Fruit fly (Drosophila melanogaster) whole organism, embryonic: Measurements from ENCODE around the gene CG31191.

ENCODE experiments used
- B-H2 ChIP-seq: fragments of 200-800 bp; sonication (Bioruptor generic); optimal IDR thresholded peaks from 2 replicates; lab custom pipeline; 2018; ENCODE audit warnings: missing biosample characterization, mild to moderate bottlenecking, missing genetic modification characterization
- Bgb ChIP-seq: fragments of 200-800 bp; sonication (Bioruptor generic); IDR thresholded peaks from 2 replicates; pipeline ENCODE4 v1.3.6; 2022; ENCODE audit warnings: missing biosample characterization, missing genetic modification characterization; ENCODE audit not compliant: partially characterized antibody
- CG10366 ChIP-seq: fragments of 200-800 bp; sonication (Bioruptor generic); IDR thresholded peaks from 2 replicates; pipeline ENCODE4 v1.3.6; 2022; ENCODE audit warnings: missing biosample characterization, missing genetic modification characterization
- CG11504 ChIP-seq: fragments of 200-800 bp; sonication (Bioruptor generic); optimal IDR thresholded peaks from 3 replicates; lab custom pipeline; 2019; ENCODE audit warnings: missing biosample characterization, mild to moderate bottlenecking, missing genetic modification characterization, moderate library complexity
- CG12219 ChIP-seq: fragments of 200-800 bp; sonication (Bioruptor generic); optimal IDR thresholded peaks from 3 replicates; lab custom pipeline; 2018; ENCODE audit warnings: missing biosample characterization, mild to moderate bottlenecking, missing genetic modification characterization
- CG12236 ChIP-seq: fragments of 200-800 bp; sonication (Bioruptor generic); optimal IDR thresholded peaks from 2 replicates; lab custom pipeline; 2016; ENCODE audit warnings: missing biosample characterization, missing genetic modification characterization
- CG13287 ChIP-seq: fragments of 200-800 bp; sonication (Bioruptor generic); IDR thresholded peaks from 2 replicates; pipeline ENCODE4 v1.3.6; 2022; ENCODE audit warnings: missing biosample characterization, missing genetic modification characterization; ENCODE audit not compliant: partially characterized antibody
- CG13296 ChIP-seq: fragments of 200-800 bp; sonication (Bioruptor generic); optimal IDR thresholded peaks from 3 replicates; lab custom pipeline; 2018; ENCODE audit warnings: missing biosample characterization, mild to moderate bottlenecking, missing genetic modification characterization
- CG13424 ChIP-seq: fragments of 200-800 bp; sonication (Bioruptor generic); optimal IDR thresholded peaks from 2 replicates; lab custom pipeline; 2019; ENCODE audit warnings: missing biosample characterization, mild to moderate bottlenecking, missing genetic modification characterization, moderate library complexity
- CG1602 ChIP-seq: fragments of 200-800 bp; sonication (Bioruptor generic); optimal IDR thresholded peaks from 3 replicates; lab custom pipeline; 2016; ENCODE audit warnings: missing biosample characterization, missing genetic modification characterization
- CG1832 ChIP-seq: fragments of 200-800 bp; sonication (Bioruptor generic); optimal IDR thresholded peaks from 2 replicates; lab custom pipeline; 2017; ENCODE audit warnings: missing biosample characterization, mild to moderate bottlenecking, missing genetic modification characterization, inconsistent platforms
- CG18599 ChIP-seq: fragments of 200-800 bp; sonication (Bioruptor generic); optimal IDR thresholded peaks from 3 replicates; lab custom pipeline; 2017; ENCODE audit warnings: missing biosample characterization, missing genetic modification characterization, mild to moderate bottlenecking, moderate library complexity, missing genetic modification reagents
- CG2202 ChIP-seq: fragments of 200-800 bp; sonication (Bioruptor generic); optimal IDR thresholded peaks from 2 replicates; lab custom pipeline; 2018; ENCODE audit warnings: missing biosample characterization, mild to moderate bottlenecking, missing genetic modification characterization
- CG31388 ChIP-seq: fragments of 200-800 bp; sonication (Bioruptor generic); optimal IDR thresholded peaks from 2 replicates; lab custom pipeline; 2016; ENCODE audit warnings: missing biosample characterization, missing genetic modification characterization
- CG4730 ChIP-seq: fragments of 200-800 bp; sonication (Bioruptor generic); IDR thresholded peaks from 2 replicates; pipeline ENCODE4 v1.3.6; 2022; ENCODE audit warnings: missing biosample characterization, missing genetic modification characterization
- CG5180 ChIP-seq: fragments of 200-800 bp; sonication (Bioruptor generic); optimal IDR thresholded peaks from 3 replicates; lab custom pipeline; 2017; ENCODE audit warnings: missing biosample characterization, missing genetic modification characterization, mild to moderate bottlenecking, moderate library complexity, missing genetic modification reagents
- CG7745 ChIP-seq: fragments of 200-800 bp; sonication (Bioruptor generic); optimal IDR thresholded peaks from 2 replicates; lab custom pipeline; 2018; ENCODE audit warnings: missing biosample characterization, mild to moderate bottlenecking, missing genetic modification characterization, moderate library complexity
- CG9797 ChIP-seq: fragments of 200-800 bp; sonication (Bioruptor generic); optimal IDR thresholded peaks from 3 replicates; lab custom pipeline; 2018; ENCODE audit warnings: missing biosample characterization, mild to moderate bottlenecking, missing genetic modification characterization
- CG9932 ChIP-seq: fragments of 200-800 bp; sonication (Bioruptor generic); IDR thresholded peaks from 2 replicates; pipeline ENCODE4 v1.3.6; 2022; ENCODE audit warnings: missing biosample characterization, missing genetic modification characterization
- D ChIP-seq, 2 experiments: fragments of 200-800 bp in 1 of 2; fragments of >200 bp in 1 of 2; sonication (Bioruptor generic) in 1 of 2; optimal IDR thresholded peaks; 2 replicates in 1 of 2; 3 replicates in 1 of 2; lab custom pipeline; 2017; ENCODE audit warnings: mild to moderate bottlenecking in 1 of 2, missing biosample characterization in 1 of 2, missing genetic modification characterization in 1 of 2, missing genetic modification reagents in 1 of 2
- Fer3 ChIP-seq: fragments of 200-800 bp; sonication (Bioruptor generic); optimal IDR thresholded peaks from 2 replicates; lab custom pipeline; 2018; ENCODE audit warnings: missing biosample characterization, mild to moderate bottlenecking, missing genetic modification characterization, moderate library complexity
- HLH4C ChIP-seq: fragments of 200-800 bp; sonication (Bioruptor generic); IDR thresholded peaks from 3 replicates; pipeline ENCODE4 v1.3.6; 2022; ENCODE audit warnings: missing biosample characterization, missing genetic modification characterization; ENCODE audit not compliant: partially characterized antibody
- Hand ChIP-seq: fragments of 200-800 bp; sonication (Bioruptor generic); optimal IDR thresholded peaks from 2 replicates; lab custom pipeline; 2017; ENCODE audit warnings: mild to moderate bottlenecking, missing biosample characterization, missing genetic modification reagents, missing genetic modification characterization
- HmgZ ChIP-seq: fragments of 200-800 bp; sonication (Bioruptor generic); optimal IDR thresholded peaks from 2 replicates; lab custom pipeline; 2018; ENCODE audit warnings: missing biosample characterization, mild to moderate bottlenecking, missing genetic modification characterization
- Max ChIP-seq: fragments of 200-800 bp; sonication (Bioruptor generic); optimal IDR thresholded peaks from 2 replicates; lab custom pipeline; 2016; ENCODE audit warnings: missing biosample characterization, mild to moderate bottlenecking, missing genetic modification characterization
- Mrtf ChIP-seq: fragments of 200-800 bp; sonication (Bioruptor generic); IDR thresholded peaks from 3 replicates; pipeline ENCODE4 v1.3.6; 2022; ENCODE audit warnings: missing biosample characterization, missing genetic modification characterization
- NFAT ChIP-seq: fragments of 200-800 bp; sonication (Bioruptor generic); IDR thresholded peaks from 2 replicates; pipeline ENCODE4 v1.3.6; 2022; ENCODE audit warnings: missing biosample characterization, missing genetic modification characterization
- Oli ChIP-seq: fragments of 200-800 bp; sonication (Bioruptor generic); optimal IDR thresholded peaks from 2 replicates; lab custom pipeline; 2018; ENCODE audit warnings: missing biosample characterization, mild to moderate bottlenecking, missing genetic modification characterization, moderate library complexity
- Six4 ChIP-seq: fragments of 200-800 bp; sonication (Bioruptor generic); optimal IDR thresholded peaks from 2 replicates; lab custom pipeline; 2016; ENCODE audit warnings: missing biosample characterization, missing genetic modification characterization
- Tbp ChIP-seq: fragments of >200 bp; optimal IDR thresholded peaks from 2 replicates; lab custom pipeline; 2018; ENCODE audit warnings: missing biosample characterization, missing genetic modification characterization
- ash1 ChIP-seq: fragments of 200-800 bp; sonication (Bioruptor generic); optimal IDR thresholded peaks from 2 replicates; lab custom pipeline; 2018; ENCODE audit warnings: missing biosample characterization, mild to moderate bottlenecking, missing genetic modification characterization
- caup ChIP-seq: fragments of 200-800 bp; sonication (Bioruptor generic); optimal IDR thresholded peaks from 3 replicates; lab custom pipeline; 2017; ENCODE audit warnings: missing biosample characterization, mild to moderate bottlenecking, missing genetic modification characterization, moderate library complexity; ENCODE audit not compliant: severe bottlenecking
- dm ChIP-seq: fragments of 200-800 bp; sonication (Bioruptor generic); optimal IDR thresholded peaks from 3 replicates; lab custom pipeline; 2016; ENCODE audit warnings: missing biosample characterization, missing genetic modification characterization
- dpn ChIP-seq, 2 experiments: fragments of 200-800 bp; sonication (Bioruptor generic); optimal IDR thresholded peaks; 3 replicates each; lab custom pipeline; 2016; ENCODE audit warnings: missing biosample characterization in 2 of 2, missing genetic modification characterization in 2 of 2
- ems ChIP-seq: fragments of 200-800 bp; sonication (Bioruptor generic); optimal IDR thresholded peaks from 3 replicates; lab custom pipeline; 2016; ENCODE audit warnings: missing biosample characterization, missing genetic modification characterization
- ftz-f1 ChIP-seq: fragments of 200-800 bp; sonication (Bioruptor generic); optimal IDR thresholded peaks from 2 replicates; lab custom pipeline; 2016; ENCODE audit warnings: missing biosample characterization, missing genetic modification characterization
- fu2 ChIP-seq: fragments of 200-800 bp; sonication (Bioruptor generic); optimal IDR thresholded peaks from 2 replicates; lab custom pipeline; 2016; ENCODE audit warnings: missing biosample characterization, missing genetic modification characterization
- grn ChIP-seq: fragments of 200-800 bp; sonication (Bioruptor generic); optimal IDR thresholded peaks from 3 replicates; lab custom pipeline; 2017; ENCODE audit warnings: missing biosample characterization, missing genetic modification characterization
- jigr1 ChIP-seq: fragments of 200-800 bp; sonication (Bioruptor generic); IDR thresholded peaks from 3 replicates; pipeline ENCODE4 v1.3.6; 2022; ENCODE audit warnings: missing biosample characterization, missing genetic modification characterization
- jing ChIP-seq: fragments of 200-800 bp; sonication (Bioruptor generic); optimal IDR thresholded peaks from 2 replicates; lab custom pipeline; 2018; ENCODE audit warnings: missing biosample characterization, mild to moderate bottlenecking, missing genetic modification characterization
- odd ChIP-seq: fragments of 200-800 bp; sonication (Bioruptor generic); optimal IDR thresholded peaks from 2 replicates; lab custom pipeline; 2017; ENCODE audit warnings: missing biosample characterization, mild to moderate bottlenecking, missing genetic modification characterization
- org-1 ChIP-seq: fragments of 200-800 bp; sonication (Bioruptor generic); optimal IDR thresholded peaks from 2 replicates; lab custom pipeline; 2017; ENCODE audit warnings: missing biosample characterization, missing genetic modification characterization
- otp ChIP-seq: fragments of 200-800 bp; sonication (Bioruptor generic); IDR thresholded peaks from 3 replicates; pipeline ENCODE4, ENCODE4 v1.3.6; 2022; ENCODE audit warnings: missing biosample characterization, missing genetic modification characterization
- p53 ChIP-seq: fragments of 200-800 bp; sonication (Bioruptor generic); optimal IDR thresholded peaks from 2 replicates; lab custom pipeline; 2016; ENCODE audit warnings: missing biosample characterization, missing genetic modification characterization
- prd ChIP-seq, 3 experiments: fragments of >200 bp in 2 of 3; fragments of 200-800 bp in 1 of 3; sonication (Bioruptor generic) in 1 of 3; optimal IDR thresholded peaks in 2 of 3; IDR thresholded peaks in 1 of 3; 2 replicates in 2 of 3; 3 replicates in 1 of 3; pipeline versions ENCODE4 v1.3.6 to Lab custom; 2017 to 2022; ENCODE audit warnings: missing biosample characterization in 1 of 3, missing genetic modification characterization in 1 of 3
- scrt ChIP-seq: fragments of 200-800 bp; sonication (Bioruptor generic); optimal IDR thresholded peaks from 2 replicates; lab custom pipeline; 2018; ENCODE audit warnings: missing biosample characterization, mild to moderate bottlenecking, missing genetic modification characterization, moderate library complexity
- slbo ChIP-seq: fragments of 200-800 bp; sonication (Bioruptor generic); IDR thresholded peaks from 2 replicates; pipeline ENCODE4 v1.3.6; 2022; ENCODE audit warnings: missing biosample characterization, missing genetic modification characterization
- stc ChIP-seq: fragments of 200-800 bp; sonication (Bioruptor generic); IDR thresholded peaks from 2 replicates; pipeline ENCODE4 v1.3.6; 2022; ENCODE audit warnings: missing biosample characterization, missing genetic modification characterization
- unc-4 ChIP-seq: fragments of 200-800 bp; sonication (Bioruptor generic); IDR thresholded peaks from 2 replicates; pipeline ENCODE4 v1.3.6; 2022; ENCODE audit warnings: missing biosample characterization, missing genetic modification characterization; ENCODE audit not compliant: partially characterized antibody
- usp ChIP-seq: fragments of >200 bp; optimal IDR thresholded peaks from 2 replicates; lab custom pipeline; 2017; ENCODE audit warnings: missing biosample characterization, missing genetic modification characterization

The CG31191 gene

dm6 chr3R:20947991-20948407 is 2.7 kb upstream of the CG31191 start (continued):
- TF ChIP-seq Oli (tag; lab: Kevin White, UChicago) (no peak), CG13424 (peak; percentile 15), CG10366 (no peak), jigr1 (GFP tag; lab: Robert Waterston, UW) (no peak), stc (no peak), org-1 (no peak), ems (GFP tag; lab: Kevin White, UChicago) (no peak), grn (GFP tag; lab: Kevin White, UChicago) (no peak), scrt (no peak), Six4 (GFP tag; lab: Kevin White, UChicago) (no peak), CG5180 (GFP tag; lab: Kevin White, UChicago) (no peak), Hand (no peak), CG13287 (GFP tag; lab: Robert Waterston, UW) (no peak), dm (GFP tag; lab: Kevin White, UChicago) (no peak), fu2 (GFP tag; lab: Kevin White, UChicago) (peak; percentile 1), CG12219 (no peak), CG1832 (GFP tag; lab: Kevin White, UChicago) (no peak), NFAT (GFP tag; lab: Robert Waterston, UW) (peak; percentile 77), HmgZ (tag; lab: Kevin White, UChicago) (peak; percentile 78), p53 (GFP tag; lab: Kevin White, UChicago) (no peak), unc-4 (no peak), prd (optimal IDR thresholded peaks at IDR 0.05; lab: Kevin White, UChicago) (no peak), prd (GFP tag; IDR thresholded peaks at IDR 0.05; lab: Robert Waterston, UW) (peak; percentile 36; the same call in 1 of the 3 replicates), CG13296 (GFP tag; lab: Kevin White, UChicago) (no peak), CG7745 (tag; lab: Kevin White, UChicago) (no peak), slbo (GFP tag; lab: Robert Waterston, UW) (peak; percentile 70), ash1 (GFP tag; lab: Kevin White, UChicago) (no peak), CG9797 (GFP tag; lab: Kevin White, UChicago) (no peak), Bgb (no peak; the same call in 1 of the 2 replicates), otp (GFP tag; lab: Robert Waterston, UW) (no peak; the same call in 2 of the 3 replicates), Fer3 (tag; lab: Kevin White, UChicago) (peak; percentile 12), jing (GFP tag; lab: Kevin White, UChicago) (no peak), HLH4C (GFP tag; lab: Robert Waterston, UW) (no peak), CG11504 (peak; percentile 27), B-H2 (peak; percentile 60), CG31388 (GFP tag; lab: Kevin White, UChicago) (no peak), usp (GFP tag; lab: Kevin White, UChicago) (no peak), D (optimal IDR thresholded peaks at IDR 0.05; lab: Kevin White, UChicago) (no peak), D (GFP tag; optimal IDR thresholded peaks at IDR 0.05; lab: Kevin White, UChicago) (no peak), CG4730 (no peak), ftz-f1 (no peak), Max (GFP tag; lab: Kevin White, UChicago) (no peak), CG18599 (GFP tag; lab: Kevin White, UChicago) (no peak), CG12236 (GFP tag; lab: Kevin White, UChicago) (no peak), odd (GFP tag; lab: Kevin White, UChicago) (no peak), dpn (GFP tag; optimal IDR thresholded peaks at IDR 0.05; lab: Kevin White, UChicago) (peak; percentile 46 to 57), CG2202 (tag; lab: Kevin White, UChicago) (no peak), CG1602 (GFP tag; lab: Kevin White, UChicago) (peak; percentile 2), Tbp (GFP tag; lab: Kevin White, UChicago) (no peak), caup (GFP tag; lab: Kevin White, UChicago) (peak; percentile 8), Mrtf (GFP tag; lab: Robert Waterston, UW) (no peak), CG9932 (GFP tag; lab: Robert Waterston, UW) (peak; percentile 68)
